Fruit fly (Drosophila melanogaster) whole organism, embryonic: ENCODE measurements around the gene mEFG1.

Experiments
- Atf6 ChIP-seq: fragments of 200-800 bp; sonication (Bioruptor generic); IDR thresholded peaks from 2 replicates; pipeline ENCODE4 v1.3.6; 2022; ENCODE audit warnings: missing biosample characterization, missing genetic modification characterization
- Bgb ChIP-seq: fragments of 200-800 bp; sonication (Bioruptor generic); IDR thresholded peaks from 2 replicates; pipeline ENCODE4 v1.3.6; 2022; ENCODE audit warnings: missing biosample characterization, missing genetic modification characterization; ENCODE audit not compliant: partially characterized antibody
- CG1233 ChIP-seq: fragments of 200-800 bp; sonication (Bioruptor generic); optimal IDR thresholded peaks from 4 replicates; lab custom pipeline; 2018; ENCODE audit warnings: missing biosample characterization, mild to moderate bottlenecking, missing genetic modification characterization
- CG12769 ChIP-seq: fragments of 200-800 bp; sonication (Bioruptor generic); optimal IDR thresholded peaks from 2 replicates; lab custom pipeline; 2019; ENCODE audit warnings: missing biosample characterization, mild to moderate bottlenecking, missing genetic modification characterization, moderate library complexity
- CG14050 ChIP-seq: fragments of 200-800 bp; sonication (Bioruptor generic); IDR thresholded peaks from 3 replicates; pipeline ENCODE4 v1.3.6; 2022; ENCODE audit warnings: missing biosample characterization, missing genetic modification characterization
- CG1603 ChIP-seq: fragments of 200-800 bp; sonication (Bioruptor generic); optimal IDR thresholded peaks from 2 replicates; lab custom pipeline; 2019; ENCODE audit warnings: missing biosample characterization, mild to moderate bottlenecking, missing genetic modification characterization, moderate library complexity
- CG16779 ChIP-seq: fragments of 200-800 bp; sonication (Bioruptor generic); IDR thresholded peaks from 2 replicates; pipeline ENCODE4 v1.3.6; 2022; ENCODE audit warnings: missing biosample characterization, missing genetic modification characterization
- CG16813 ChIP-seq: fragments of 200-800 bp; sonication (Bioruptor generic); IDR thresholded peaks from 3 replicates; pipeline ENCODE4 v1.3.6; 2022; ENCODE audit warnings: missing biosample characterization, missing genetic modification characterization; ENCODE audit not compliant: partially characterized antibody
- CG18599 ChIP-seq: fragments of 200-800 bp; sonication (Bioruptor generic); optimal IDR thresholded peaks from 3 replicates; lab custom pipeline; 2017; ENCODE audit warnings: missing biosample characterization, missing genetic modification characterization, mild to moderate bottlenecking, moderate library complexity, missing genetic modification reagents
- CG18619 ChIP-seq: fragments of 200-800 bp; sonication (Bioruptor generic); optimal IDR thresholded peaks from 3 replicates; lab custom pipeline; 2017; ENCODE audit warnings: missing biosample characterization, mild to moderate bottlenecking, missing genetic modification characterization
- CG2199 ChIP-seq: fragments of 200-800 bp; sonication (Bioruptor generic); IDR thresholded peaks from 3 replicates; pipeline ENCODE4 v1.3.6; 2022; ENCODE audit warnings: missing biosample characterization, missing genetic modification characterization
- CG30431 ChIP-seq: fragments of 200-800 bp; sonication (Bioruptor generic); optimal IDR thresholded peaks from 2 replicates; lab custom pipeline; 2017; ENCODE audit warnings: missing biosample characterization, missing genetic modification characterization
- CG31224 ChIP-seq: fragments of 200-800 bp; sonication (Bioruptor generic); IDR thresholded peaks from 2 replicates; pipeline ENCODE4 v1.3.6; 2022; ENCODE audit warnings: missing biosample characterization, missing genetic modification characterization
- CG34376 ChIP-seq: fragments of 200-800 bp; sonication (Bioruptor generic); optimal IDR thresholded peaks from 2 replicates; lab custom pipeline; 2018; ENCODE audit warnings: missing biosample characterization, mild to moderate bottlenecking, missing genetic modification characterization
- CG42726 ChIP-seq: fragments of 200-800 bp; sonication (Bioruptor generic); IDR thresholded peaks from 2 replicates; pipeline ENCODE4 v1.3.6; 2022; ENCODE audit warnings: missing biosample characterization, missing genetic modification characterization; ENCODE audit not compliant: partially characterized antibody
- CG6791 ChIP-seq: fragments of 200-800 bp; sonication (Bioruptor generic); IDR thresholded peaks from 3 replicates; pipeline ENCODE4 v1.3.6; 2022; ENCODE audit warnings: missing biosample characterization, missing genetic modification characterization; ENCODE audit not compliant: partially characterized antibody
- CG7987 ChIP-seq: fragments of 200-800 bp; sonication (Bioruptor generic); optimal IDR thresholded peaks from 2 replicates; lab custom pipeline; 2018; ENCODE audit warnings: missing biosample characterization, mild to moderate bottlenecking, missing genetic modification characterization, moderate library complexity
- CG8290 ChIP-seq, 3 experiments: fragments of 200-800 bp; sonication (Bioruptor generic); optimal IDR thresholded peaks; 2 replicates each; lab custom pipeline; 2016 to 2019; ENCODE audit warnings: missing biosample characterization in 3 of 3, missing genetic modification characterization in 3 of 3, mild to moderate bottlenecking in 2 of 3, moderate library complexity in 1 of 3
- CTCF ChIP-seq: fragments of 200-800 bp; sonication (Bioruptor generic); optimal IDR thresholded peaks from 2 replicates; lab custom pipeline; 2017; ENCODE audit warnings: missing biosample characterization, mild to moderate bottlenecking, missing genetic modification characterization, moderate library complexity
- Deaf1 ChIP-seq: fragments of 200-800 bp; optimal IDR thresholded peaks from 3 replicates; lab custom pipeline; 2019; ENCODE audit warnings: missing biosample characterization, mild to moderate bottlenecking, missing genetic modification characterization, moderate library complexity
- Eip74EF ChIP-seq, 2 experiments: fragments of 200-800 bp in 1 of 2; fragments of >200 bp in 1 of 2; sonication (Bioruptor generic) in 1 of 2; optimal IDR thresholded peaks; 2 replicates each; lab custom pipeline; 2017 to 2019; ENCODE audit warnings: missing biosample characterization in 2 of 2, missing genetic modification characterization in 2 of 2, mild to moderate bottlenecking in 1 of 2, moderate library complexity in 1 of 2
- Ets97D ChIP-seq: fragments of 200-800 bp; sonication (Bioruptor generic); optimal IDR thresholded peaks from 3 replicates; lab custom pipeline; 2016; ENCODE audit warnings: missing biosample characterization, missing genetic modification characterization
- Fer1 ChIP-seq: fragments of 200-800 bp; sonication (Bioruptor generic); optimal IDR thresholded peaks from 2 replicates; lab custom pipeline; 2017; ENCODE audit warnings: missing biosample characterization, mild to moderate bottlenecking, missing genetic modification characterization
- HHEX ChIP-seq: fragments of 200-800 bp; sonication (Bioruptor generic); optimal IDR thresholded peaks from 3 replicates; lab custom pipeline; 2017; ENCODE audit warnings: missing biosample characterization, mild to moderate bottlenecking, missing genetic modification characterization, missing genetic modification reagents
- HLH4C ChIP-seq: fragments of 200-800 bp; sonication (Bioruptor generic); IDR thresholded peaks from 3 replicates; pipeline ENCODE4 v1.3.6; 2022; ENCODE audit warnings: missing biosample characterization, missing genetic modification characterization; ENCODE audit not compliant: partially characterized antibody
- Hr78 ChIP-seq, 2 experiments: fragments of 200-800 bp in 1 of 2; fragments of >200 bp in 1 of 2; sonication (Bioruptor generic) in 1 of 2; optimal IDR thresholded peaks; 2 replicates each; lab custom pipeline; 2017 to 2019; ENCODE audit warnings: missing biosample characterization in 2 of 2, missing genetic modification characterization in 2 of 2, mild to moderate bottlenecking in 1 of 2, moderate library complexity in 1 of 2
- Lhr ChIP-seq: fragments of 200-800 bp; sonication (Bioruptor generic); optimal IDR thresholded peaks from 3 replicates; lab custom pipeline; 2017; ENCODE audit warnings: mild to moderate bottlenecking, missing biosample characterization, missing genetic modification reagents, missing genetic modification characterization
- Med ChIP-seq: fragments of 200-800 bp; sonication (Bioruptor generic); peaks from one replicate; lab custom pipeline; 2016; ENCODE audit warnings: missing biosample characterization, missing genetic modification characterization, mild to moderate bottlenecking, inconsistent platforms, moderate library complexity
- Myb ChIP-seq: fragments of 200-800 bp; sonication (Bioruptor generic); optimal IDR thresholded peaks from 2 replicates; lab custom pipeline; 2016; ENCODE audit warnings: missing biosample characterization, missing genetic modification characterization
- Oli ChIP-seq: fragments of 200-800 bp; sonication (Bioruptor generic); optimal IDR thresholded peaks from 2 replicates; lab custom pipeline; 2018; ENCODE audit warnings: missing biosample characterization, mild to moderate bottlenecking, missing genetic modification characterization, moderate library complexity
- Pdp1 ChIP-seq, 2 experiments: fragments of 200-800 bp; sonication (Bioruptor generic); optimal IDR thresholded peaks; 3 replicates each; lab custom pipeline; 2016; ENCODE audit warnings: missing biosample characterization in 2 of 2, missing genetic modification characterization in 2 of 2, mild to moderate bottlenecking in 1 of 2, moderate library complexity in 1 of 2
- Ravus ChIP-seq: fragments of 200-800 bp; sonication (Bioruptor generic); IDR thresholded peaks from 2 replicates; pipeline ENCODE4 v1.3.6; 2022; ENCODE audit warnings: missing biosample characterization, missing genetic modification characterization
- ash1 ChIP-seq: fragments of 200-800 bp; sonication (Bioruptor generic); optimal IDR thresholded peaks from 2 replicates; lab custom pipeline; 2018; ENCODE audit warnings: missing biosample characterization, mild to moderate bottlenecking, missing genetic modification characterization
- br ChIP-seq: fragments of >200 bp; optimal IDR thresholded peaks from 2 replicates; lab custom pipeline; 2017
- caup ChIP-seq: fragments of 200-800 bp; sonication (Bioruptor generic); optimal IDR thresholded peaks from 3 replicates; lab custom pipeline; 2017; ENCODE audit warnings: missing biosample characterization, mild to moderate bottlenecking, missing genetic modification characterization, moderate library complexity; ENCODE audit not compliant: severe bottlenecking
- crp ChIP-seq, 2 experiments: fragments of 200-800 bp; sonication (Bioruptor generic); optimal IDR thresholded peaks; 2 replicates in 1 of 2; 3 replicates in 1 of 2; lab custom pipeline; 2017; ENCODE audit warnings: missing biosample characterization in 2 of 2, missing genetic modification characterization in 2 of 2, mild to moderate bottlenecking in 1 of 2, moderate library complexity in 1 of 2
- cwo ChIP-seq: fragments of 200-800 bp; sonication (Bioruptor generic); optimal IDR thresholded peaks from 3 replicates; lab custom pipeline; 2017; ENCODE audit warnings: missing biosample characterization, missing genetic modification characterization, mild to moderate bottlenecking, moderate library complexity, missing genetic modification reagents
- dan ChIP-seq: fragments of 200-800 bp; sonication (Bioruptor generic); IDR thresholded peaks from 2 replicates; pipeline ENCODE4 v1.3.6; 2022; ENCODE audit warnings: missing biosample characterization, missing genetic modification characterization
- ftz-f1 ChIP-seq: fragments of 200-800 bp; sonication (Bioruptor generic); optimal IDR thresholded peaks from 2 replicates; lab custom pipeline; 2016; ENCODE audit warnings: missing biosample characterization, missing genetic modification characterization
- grau ChIP-seq: fragments of 200-800 bp; optimal IDR thresholded peaks from 3 replicates; lab custom pipeline; 2019; ENCODE audit warnings: missing biosample characterization, mild to moderate bottlenecking, missing genetic modification characterization, moderate library complexity
- h ChIP-seq: fragments of >200 bp; optimal IDR thresholded peaks from 2 replicates; lab custom pipeline; 2017
- knrl ChIP-seq: fragments of 200-800 bp; sonication (Bioruptor generic); IDR thresholded peaks from 3 replicates; pipeline ENCODE4 v1.3.6; 2022; ENCODE audit warnings: missing biosample characterization, missing genetic modification characterization; ENCODE audit not compliant: partially characterized antibody
- mirr ChIP-seq: fragments of 200-800 bp; sonication (Bioruptor generic); optimal IDR thresholded peaks from 3 replicates; lab custom pipeline; 2018; ENCODE audit warnings: missing biosample characterization, mild to moderate bottlenecking, missing genetic modification characterization
- pan ChIP-seq, 4 experiments: fragments of >200 bp in 3 of 4; fragments of 200-800 bp in 1 of 4; sonication (Bioruptor generic) in 1 of 4; optimal IDR thresholded peaks in 3 of 4; IDR thresholded peaks in 1 of 4; 2 replicates each; pipeline versions ENCODE4 v1.3.6 to Lab custom; 2017 to 2022; ENCODE audit warnings: missing biosample characterization in 2 of 4, missing genetic modification characterization in 2 of 4, mixed read lengths in 1 of 4
- sd ChIP-seq: fragments of 200-800 bp; sonication (Bioruptor generic); optimal IDR thresholded peaks from 3 replicates; lab custom pipeline; 2018; ENCODE audit warnings: missing biosample characterization, mild to moderate bottlenecking, missing genetic modification characterization, moderate library complexity
- vnd ChIP-seq: fragments of 200-800 bp; sonication (Bioruptor generic); IDR thresholded peaks from 3 replicates; pipeline ENCODE4 v1.3.6; 2022; ENCODE audit warnings: missing biosample characterization, missing genetic modification characterization; ENCODE audit not compliant: partially characterized antibody
- zen2 ChIP-seq: fragments of 200-800 bp; sonication (Bioruptor generic); IDR thresholded peaks from 3 replicates; pipeline ENCODE4 v1.3.6; 2022; ENCODE audit warnings: missing biosample characterization, missing genetic modification characterization; ENCODE audit not compliant: partially characterized antibody

mEFG1 gene

dm6 chr2L:7254712-7255183 lies 31.9 kb upstream of the mEFG1 start (continued):
- no peak for TF ChIP-seq CG31224
- no peak for TF ChIP-seq br (lab: Kevin White, UChicago)
- peak; percentile 49 for TF ChIP-seq Ets97D (GFP tag; lab: Kevin White, UChicago)
- TF ChIP-seq CG16813 = peak; percentile 30; the same call in 1 of the 3 replicates
- TF ChIP-seq CG42726 (GFP tag; lab: Robert Waterston, UW) = no peak
- peak; percentile 83 for TF ChIP-seq Med (GFP tag; lab: Kevin White, UChicago)
- no peak for TF ChIP-seq Myb (GFP tag; lab: Kevin White, UChicago)
- no peak for TF ChIP-seq crp (GFP tag; optimal IDR thresholded peaks at IDR 0.05; lab: Kevin White, UChicago)
- 0 out of 3 replicates have a peak, but pooled peaks have one; percentile 16 for TF ChIP-seq CG2199 (GFP tag; lab: Robert Waterston, UW)
- TF ChIP-seq CG6791 = no peak
- TF ChIP-seq Ravus (GFP tag; lab: Robert Waterston, UW) = no peak
- TF ChIP-seq HHEX (GFP tag; lab: Kevin White, UChicago) = peak; percentile 30
- TF ChIP-seq grau (tag; lab: Kevin White, UChicago) = peak; percentile 69
- peak; percentile 37; the same call in 1 of the 3 replicates for TF ChIP-seq knrl (GFP tag; lab: Robert Waterston, UW)
- TF ChIP-seq CG7987 (GFP tag; lab: Kevin White, UChicago) = peak; percentile 34
- 0 out of 3 replicates have a peak, but pooled peaks have one; percentile 29 for TF ChIP-seq zen2 (GFP tag; lab: Robert Waterston, UW)
- TF ChIP-seq ftz-f1 (GFP tag; lab: Kevin White, UChicago) = peak; percentile 54
- TF ChIP-seq CG14050 (GFP tag; lab: Robert Waterston, UW) = no peak
- no peak for TF ChIP-seq CG1233 (GFP tag; lab: Kevin White, UChicago)
- TF ChIP-seq CG1603 (tag; lab: Kevin White, UChicago) = no peak
- no peak for TF ChIP-seq dan (GFP tag; lab: Robert Waterston, UW)
- TF ChIP-seq Lhr (GFP tag; lab: Kevin White, UChicago) = no peak
- no peak for TF ChIP-seq ash1 (GFP tag; lab: Kevin White, UChicago)
- TF ChIP-seq Oli = no peak
- TF ChIP-seq CG30431 (GFP tag; lab: Kevin White, UChicago) = no peak
- TF ChIP-seq CG18599 (GFP tag; lab: Kevin White, UChicago) = peak; percentile 6
- no peak for TF ChIP-seq CG18619 (GFP tag; lab: Kevin White, UChicago)
- TF ChIP-seq cwo (GFP tag; lab: Kevin White, UChicago) = peak; percentile 92
- TF ChIP-seq Hr78 (GFP tag; optimal IDR thresholded peaks at IDR 0.05; lab: Kevin White, UChicago) = peak in 1 of 2 experiments; percentile 60
- TF ChIP-seq pan (optimal IDR thresholded peaks at IDR 0.05; lab: Kevin White, UChicago) = no peak
- peak in 1 of 2 experiments; percentile 20 for TF ChIP-seq pan (GFP tag; optimal IDR thresholded peaks at IDR 0.05 in 1 of 2, IDR thresholded peaks at IDR 0.05 in 1 of 2)
- peak in 1 of 2 experiments; percentile 87 for TF ChIP-seq Eip74EF (GFP tag; optimal IDR thresholded peaks at IDR 0.05; lab: Kevin White, UChicago)
- peak; percentile 74 for TF ChIP-seq mirr
- TF ChIP-seq Pdp1 (GFP tag; optimal IDR thresholded peaks at IDR 0.05; lab: Kevin White, UChicago) = peak in 1 of 2 experiments; percentile 24
- peak; percentile 45 for TF ChIP-seq CG34376
- TF ChIP-seq CG12769 (tag; lab: Kevin White, UChicago) = peak; percentile 23
- peak; percentile 19 for TF ChIP-seq caup
- TF ChIP-seq Atf6 = 0 out of 2 replicates have a peak, but pooled peaks have one; percentile 39
- peak; percentile 45 for TF ChIP-seq Bgb
- TF ChIP-seq CG16779 (GFP tag; lab: Robert Waterston, UW) = no peak
- peak; percentile 31 for TF ChIP-seq sd (tag; lab: Kevin White, UChicago)
- TF ChIP-seq CTCF (GFP tag; lab: Kevin White, UChicago) = peak; percentile 86
- TF ChIP-seq h = no peak
- peak; percentile 2 for TF ChIP-seq Fer1 (GFP tag; lab: Kevin White, UChicago)
- TF ChIP-seq HLH4C (GFP tag; lab: Robert Waterston, UW) = 0 out of 3 replicates have a peak, but pooled peaks have one; percentile 11
- peak; percentile 77 for TF ChIP-seq Deaf1 (tag; lab: Kevin White, UChicago)
- TF ChIP-seq CG8290 (GFP tag; optimal IDR thresholded peaks at IDR 0.05; lab: Kevin White, UChicago) = no peak
- peak in 1 of 2 experiments; percentile 35 for TF ChIP-seq CG8290 (tag; optimal IDR thresholded peaks at IDR 0.05; lab: Kevin White, UChicago)
- 0 out of 3 replicates have a peak, but pooled peaks have one; percentile 50 for TF ChIP-seq vnd
